Fruit fly (Drosophila melanogaster) whole organism, wandering third instar larva: ENCODE measurements around the gene CG6733.

ENCODE experiments used
- Abd-B ChIP-seq: fragments of >200 bp; optimal IDR thresholded peaks from 2 replicates; lab custom pipeline; 2017; ENCODE audit warnings: missing biosample characterization, missing genetic modification characterization
- CG32264 ChIP-seq: fragments of 200-800 bp; sonication (Bioruptor generic); optimal IDR thresholded peaks from 2 replicates; lab custom pipeline; 2016; ENCODE audit warnings: missing biosample characterization, missing genetic modification characterization
- CG9705 ChIP-seq: fragments of 200-800 bp; sonication (Bioruptor generic); optimal IDR thresholded peaks from 2 replicates; lab custom pipeline; 2018; ENCODE audit warnings: missing biosample characterization, mild to moderate bottlenecking, missing genetic modification characterization
- CrebA ChIP-seq: fragments of 200-800 bp; sonication (Bioruptor generic); optimal IDR thresholded peaks from 2 replicates; lab custom pipeline; 2016; ENCODE audit warnings: missing biosample characterization, mild to moderate bottlenecking, missing genetic modification characterization, borderline replicate concordance
- Dfd ChIP-seq: fragments of >200 bp; optimal IDR thresholded peaks from 2 replicates; lab custom pipeline; 2017; ENCODE audit warnings: missing biosample characterization, missing genetic modification characterization
- Dif ChIP-seq: fragments of 200-275, 200-300 bp; sonication (Bioruptor generic); optimal IDR thresholded peaks from 2 replicates; lab custom pipeline; 2018; ENCODE audit warnings: missing biosample characterization, missing genetic modification characterization; ENCODE audit not compliant: partially characterized antibody
- HLH106 ChIP-seq: fragments of 200-800 bp; optimal IDR thresholded peaks from 3 replicates; lab custom pipeline; 2019; ENCODE audit warnings: missing biosample characterization, mild to moderate bottlenecking, missing genetic modification characterization, moderate library complexity
- Hr83 ChIP-seq: fragments of 200-300 bp; sonication (Bioruptor generic); optimal IDR thresholded peaks from 2 replicates; lab custom pipeline; 2016; ENCODE audit warnings: missing biosample characterization, mild to moderate bottlenecking, missing genetic modification characterization, moderate library complexity; ENCODE audit not compliant: poor library complexity, severe bottlenecking
- Jra ChIP-seq: sonication (Bioruptor generic); optimal IDR thresholded peaks from 2 replicates; lab custom pipeline; 2016; ENCODE audit warnings: missing biosample characterization, missing genetic modification characterization
- Mio ChIP-seq: sonication (Bioruptor generic); optimal IDR thresholded peaks from 2 replicates; lab custom pipeline; 2016; ENCODE audit warnings: missing biosample characterization, missing genetic modification characterization
- Myc ChIP-seq: fragments of >200 bp; optimal IDR thresholded peaks from 2 replicates; lab custom pipeline; 2017
- N ChIP-seq: fragments of >200 bp; optimal IDR thresholded peaks from 2 replicates; lab custom pipeline; 2018; ENCODE audit warnings: missing biosample characterization, missing external identifiers, missing genetic modification characterization
- OdsH ChIP-seq: fragments of 200-800 bp; sonication (Bioruptor generic); optimal IDR thresholded peaks from 2 replicates; lab custom pipeline; 2016; ENCODE audit warnings: missing biosample characterization, mild to moderate bottlenecking, missing genetic modification characterization
- Sp1 ChIP-seq: fragments of 200-800 bp; sonication (Bioruptor generic); optimal IDR thresholded peaks from 3 replicates; lab custom pipeline; 2019; ENCODE audit warnings: missing biosample characterization, mild to moderate bottlenecking, missing genetic modification characterization, moderate library complexity
- Vsx2 ChIP-seq: fragments of 200-300, 225-300 bp; sonication (Bioruptor generic); optimal IDR thresholded peaks from 2 replicates; lab custom pipeline; 2018; ENCODE audit warnings: missing biosample characterization, missing genetic modification characterization; ENCODE audit not compliant: partially characterized antibody
- br ChIP-seq: fragments of 200-800 bp; sonication (Bioruptor generic); optimal IDR thresholded peaks from 2 replicates; lab custom pipeline; 2016; ENCODE audit warnings: missing biosample characterization, missing genetic modification characterization
- brk ChIP-seq: fragments of 200-800 bp; sonication (Bioruptor generic); optimal IDR thresholded peaks from 2 replicates; lab custom pipeline; 2016; ENCODE audit warnings: missing biosample characterization, mild to moderate bottlenecking, missing genetic modification characterization
- dl ChIP-seq, 2 experiments: fragments of 175-275, 200-275 bp in 1 of 2; fragments of 200-275 bp in 1 of 2; sonication (Bioruptor generic); optimal IDR thresholded peaks; lab custom pipeline; 2018; ENCODE audit warnings: mild to moderate bottlenecking in 2 of 2, missing biosample characterization in 2 of 2, missing genetic modification characterization in 2 of 2, moderate library complexity in 2 of 2; ENCODE audit not compliant: partially characterized antibody in 2 of 2, insufficient read depth in 1 of 2
- dmrt93B ChIP-seq: fragments of 200-800 bp; sonication (Bioruptor generic); optimal IDR thresholded peaks from 2 replicates; lab custom pipeline; 2018; ENCODE audit warnings: missing biosample characterization, mild to moderate bottlenecking, missing genetic modification characterization
- dsf ChIP-seq: sonication (Bioruptor generic); optimal IDR thresholded peaks from 2 replicates; lab custom pipeline; 2016; ENCODE audit warnings: missing biosample characterization, missing genetic modification characterization, borderline replicate concordance
- ey ChIP-seq: fragments of 200-800 bp; sonication (Bioruptor generic); optimal IDR thresholded peaks from 2 replicates; lab custom pipeline; 2016; ENCODE audit warnings: missing biosample characterization, missing genetic modification characterization
- foxo ChIP-seq, 2 experiments: fragments of 200-800 bp; sonication (Bioruptor generic); optimal IDR thresholded peaks; 2 replicates in 1 of 2; 3 replicates in 1 of 2; lab custom pipeline; 2016 to 2017; ENCODE audit warnings: missing biosample characterization in 2 of 2, missing genetic modification characterization in 2 of 2
- h ChIP-seq: fragments of 200-800 bp; sonication (Bioruptor generic); optimal IDR thresholded peaks from 3 replicates; lab custom pipeline; 2016; ENCODE audit warnings: missing biosample characterization, mild to moderate bottlenecking, missing genetic modification characterization
- jim ChIP-seq: fragments of 175-275, 200-325 bp; sonication (Bioruptor generic); optimal IDR thresholded peaks from 2 replicates; lab custom pipeline; 2016; ENCODE audit warnings: missing biosample characterization, mild to moderate bottlenecking, missing genetic modification characterization
- lola ChIP-seq: fragments of >200 bp; optimal IDR thresholded peaks from 2 replicates; lab custom pipeline; 2017; ENCODE audit warnings: missing biosample characterization, missing genetic modification characterization
- pan ChIP-seq: fragments of >200 bp; optimal IDR thresholded peaks from 2 replicates; lab custom pipeline; 2017
- psq ChIP-seq: fragments of 200-800 bp; sonication (Bioruptor generic); optimal IDR thresholded peaks from 3 replicates; lab custom pipeline; 2017; ENCODE audit warnings: missing biosample characterization, mild to moderate bottlenecking, missing genetic modification characterization, moderate library complexity
- rgr ChIP-seq: fragments of 200-800 bp; sonication (Bioruptor generic); optimal IDR thresholded peaks from 3 replicates; lab custom pipeline; 2016; ENCODE audit warnings: missing biosample characterization, mild to moderate bottlenecking, missing genetic modification characterization
- sage ChIP-seq: fragments of 200-800 bp; sonication (Bioruptor generic); optimal IDR thresholded peaks from 2 replicates; lab custom pipeline; 2016; ENCODE audit warnings: missing biosample characterization, mild to moderate bottlenecking, missing genetic modification characterization
- sv ChIP-seq: fragments of 200-800 bp; sonication (Bioruptor generic); optimal IDR thresholded peaks from 3 replicates; lab custom pipeline; 2016; ENCODE audit warnings: missing biosample characterization, missing genetic modification characterization
- tai ChIP-seq: sonication (Bioruptor generic); optimal IDR thresholded peaks from 2 replicates; lab custom pipeline; 2016; ENCODE audit warnings: missing biosample characterization, missing genetic modification characterization
- usp ChIP-seq: fragments of >200 bp; optimal IDR thresholded peaks from 2 replicates; lab custom pipeline; 2017; ENCODE audit warnings: missing biosample characterization, missing genetic modification characterization
- woc ChIP-seq: sonication (Bioruptor generic); optimal IDR thresholded peaks from 2 replicates; lab custom pipeline; 2016; ENCODE audit warnings: missing biosample characterization, mild to moderate bottlenecking, missing genetic modification characterization

Gene CG6733

DNA sequence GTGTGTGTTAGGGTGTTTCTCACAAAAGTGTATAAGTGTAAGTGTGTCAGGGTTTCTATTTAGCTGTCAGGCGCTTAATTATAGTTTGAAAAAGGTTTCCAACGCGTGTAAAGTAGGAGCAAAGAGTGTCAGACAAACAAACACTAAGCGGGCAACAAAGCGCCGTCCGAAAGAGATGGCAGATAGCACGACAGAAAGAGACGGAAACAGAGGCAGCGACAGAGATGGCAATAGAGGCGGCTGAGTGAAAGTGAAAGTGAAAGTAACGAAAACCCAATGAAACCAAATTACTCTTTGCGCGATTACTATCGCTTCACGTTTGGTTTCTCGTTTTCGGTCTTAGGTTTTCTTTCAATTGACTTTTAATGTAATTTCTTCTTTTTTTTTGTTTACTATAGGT is 23.0 kb upstream of the CG6733 start:
- TF ChIP-seq jim (no peak), CrebA (no peak), N (GFP tag; lab: Kevin White, UChicago) (no peak), sv (GFP tag; lab: Kevin White, UChicago) (no peak), dl (GFP tag; optimal IDR thresholded peaks at IDR 0.05; lab: Kevin White, UChicago; ENCODE audit: insufficient read depth in 1 of 2, partially characterized antibody in 2 of 2) (no peak), psq (GFP tag; lab: Kevin White, UChicago) (no peak), Mio (GFP tag; lab: Kevin White, UChicago) (no peak), dsf (GFP tag; lab: Kevin White, UChicago) (no peak), h (GFP tag; lab: Kevin White, UChicago) (no peak), OdsH (GFP tag; lab: Kevin White, UChicago) (no peak), HLH106 (tag; lab: Kevin White, UChicago) (no peak), brk (GFP tag; lab: Kevin White, UChicago) (no peak), Sp1 (GFP tag; lab: Kevin White, UChicago) (no peak)

DNA sequence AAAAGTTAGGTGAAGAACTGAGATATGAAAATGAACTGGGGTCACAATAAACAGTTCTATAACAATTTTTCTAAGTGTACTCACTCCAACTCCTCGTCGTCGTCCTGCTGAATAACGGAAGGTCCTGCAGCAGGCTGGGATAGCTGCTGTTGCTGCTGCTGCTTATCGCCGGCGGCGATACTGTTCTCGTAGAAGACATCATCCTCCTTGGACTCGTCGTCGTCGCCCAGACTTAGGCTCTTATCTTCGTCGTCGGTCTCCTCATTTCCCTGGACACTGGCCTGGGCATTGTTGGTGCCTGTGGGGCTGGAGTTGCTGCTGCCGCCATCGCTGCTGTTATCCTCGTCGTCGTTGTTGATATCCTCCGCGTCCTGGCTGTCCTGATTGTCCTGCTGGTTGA is 16.3 kb upstream of the CG6733 start:
- TF ChIP-seq h (GFP tag; lab: Kevin White, UChicago), result no peak
- no peak for TF ChIP-seq Hr83
- TF ChIP-seq lola, result no peak
- TF ChIP-seq Sp1 (GFP tag; lab: Kevin White, UChicago), result no peak
- no peak for TF ChIP-seq psq (GFP tag; lab: Kevin White, UChicago)
- TF ChIP-seq pan, result no peak
- TF ChIP-seq foxo (GFP tag; optimal IDR thresholded peaks at IDR 0.05; lab: Kevin White, UChicago), result no peak
- TF ChIP-seq woc (GFP tag; lab: Kevin White, UChicago), result no peak
- no peak for TF ChIP-seq brk (GFP tag; lab: Kevin White, UChicago)
- TF ChIP-seq Abd-B, result no peak
- TF ChIP-seq usp (GFP tag; lab: Kevin White, UChicago), result no peak
- TF ChIP-seq Vsx2 (GFP tag; lab: Kevin White, UChicago), result no peak
- TF ChIP-seq ey, result no peak

DNA sequence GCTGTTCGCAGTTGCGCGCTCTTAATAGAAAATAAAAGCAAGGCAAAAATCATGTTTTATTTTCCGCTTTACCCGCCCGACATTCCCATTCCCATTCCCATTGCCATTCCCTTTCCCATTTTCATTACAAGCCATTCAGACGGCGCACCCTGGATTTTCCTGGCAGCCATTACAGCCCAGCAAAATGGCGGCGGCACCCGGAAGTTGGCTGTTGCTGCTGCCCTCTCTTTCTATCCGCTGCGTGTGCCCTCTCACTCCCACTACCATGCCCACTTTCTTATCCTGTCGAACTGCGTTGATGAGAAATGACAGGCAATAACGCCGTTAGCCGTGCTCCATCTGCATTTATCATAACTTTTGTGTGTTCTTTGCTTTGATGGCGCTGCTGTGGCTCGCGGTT is 9.3 kb upstream of the CG6733 start:
- TF ChIP-seq Dif (GFP tag; lab: Kevin White, UChicago) (no peak), brk (GFP tag; lab: Kevin White, UChicago) (no peak), Jra (GFP tag; lab: Kevin White, UChicago) (no peak), sage (GFP tag; lab: Kevin White, UChicago) (no peak), tai (GFP tag; lab: Kevin White, UChicago) (no peak), Vsx2 (GFP tag; lab: Kevin White, UChicago) (no peak), Hr83 (no peak), CG9705 (GFP tag; lab: Kevin White, UChicago) (no peak), ey (no peak), Abd-B (no peak), HLH106 (tag; lab: Kevin White, UChicago) (no peak), dmrt93B (GFP tag; lab: Kevin White, UChicago) (no peak), N (GFP tag; lab: Kevin White, UChicago) (no peak), Dfd (GFP tag; lab: Kevin White, UChicago) (no peak), OdsH (GFP tag; lab: Kevin White, UChicago) (no peak), lola (no peak), h (GFP tag; lab: Kevin White, UChicago) (no peak), br (GFP tag; lab: Kevin White, UChicago) (no peak)

DNA sequence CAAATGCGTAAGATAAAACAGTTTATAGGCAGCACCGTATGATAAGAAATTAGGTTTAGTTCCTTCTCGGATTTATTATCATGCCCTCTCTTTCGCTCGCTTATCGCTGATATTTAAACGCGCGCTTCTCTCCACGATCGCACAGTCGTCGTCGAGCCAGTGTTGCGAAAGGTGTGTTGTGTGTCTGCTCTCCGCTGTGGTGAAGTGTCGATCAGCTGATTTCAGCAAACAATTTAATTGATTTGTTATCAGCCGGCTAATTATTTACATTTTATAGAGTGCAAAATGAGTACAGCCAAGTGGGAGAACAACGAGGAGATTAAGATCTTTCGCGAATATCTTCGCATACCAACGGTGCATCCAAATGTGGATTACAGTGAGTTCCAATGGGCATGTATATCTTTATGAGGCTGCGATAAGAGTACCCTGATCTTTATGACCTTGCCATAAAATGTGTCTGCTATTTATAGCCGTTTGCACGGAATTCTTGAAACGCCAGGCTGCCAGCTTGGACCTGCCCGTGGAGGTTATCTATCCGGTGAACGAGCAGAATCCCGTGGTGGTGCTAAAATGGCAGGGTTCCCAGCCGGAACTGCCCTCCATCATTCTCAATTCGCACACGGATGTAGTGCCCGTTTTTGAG is 5.8 kb upstream of the CG6733 start, which contains the start of the genes CG17110 and CG6726:
CG17110 (plus strand) TSS at position 139 of the 643 bp plus-strand sequence.
CG6726 (plus strand) TSS at position 139 of the 643 bp plus-strand sequence.
- TF ChIP-seq CG32264 (GFP tag; lab: Kevin White, UChicago) (no peak), Hr83 (peak; percentile 8), rgr (GFP tag; lab: Kevin White, UChicago) (peak; percentile 26), Vsx2 (GFP tag; lab: Kevin White, UChicago) (peak; percentile 84), lola (no peak), Myc (lab: Kevin White, UChicago) (peak; percentile 26)
